Fruit fly (Drosophila melanogaster): ENCODE measurements around the gene Pex23.

Pex23 gene

dm6 chr3L:20295095-20295494, 6.8 kb downstream of the Pex23 start, which contains the start of gene gogo (continued):
- TF ChIP-seq bowl (GFP tag; IDR thresholded peaks at IDR 0.05) (no peak), CG31441 (GFP tag; IDR thresholded peaks at IDR 0.05) (no peak), Hsf (GFP tag; optimal IDR thresholded peaks at IDR 0.05) (no peak), Dll (GFP tag; IDR thresholded peaks at IDR 0.05; ENCODE audit: partially characterized antibody) (no peak), CG1233 (GFP tag; optimal IDR thresholded peaks at IDR 0.05) (no peak), CG32532 (GFP tag; IDR thresholded peaks at IDR 0.05) (no peak), yki (optimal IDR thresholded peaks at IDR 0.05) (peak; percentile 35), H15 (GFP tag; IDR thresholded peaks at IDR 0.05) (no peak), CG11560 (tag; IDR thresholded peaks at IDR 0.05) (no peak), wek (GFP tag; optimal IDR thresholded peaks at IDR 0.05) (no peak), Gsc (GFP tag; IDR thresholded peaks at IDR 0.05) (no peak), vvl (GFP tag; IDR thresholded peaks at IDR 0.05) (0 out of 2 replicates have a peak, but pooled peaks have one; percentile 21), pzg (GFP tag; optimal IDR thresholded peaks at IDR 0.05) (peak; percentile 2), prd (optimal IDR thresholded peaks at IDR 0.05) (no peak), prd (GFP tag; IDR thresholded peaks at IDR 0.05) (0 out of 3 replicates have a peak, but pooled peaks have one; percentile 11), CG9609 (GFP tag; optimal IDR thresholded peaks at IDR 0.05) (no peak), ind (GFP tag; optimal IDR thresholded peaks at IDR 0.05) (no peak), ro (GFP tag; IDR thresholded peaks at IDR 0.05) (no peak), sens (GFP tag) (peak; percentile 86), CG17359 (tag; optimal IDR thresholded peaks at IDR 0.05) (no peak), otp (GFP tag; IDR thresholded peaks at IDR 0.05) (no peak), CG6654 (GFP tag; optimal IDR thresholded peaks at IDR 0.05) (no peak), CG33557 (GFP tag; optimal IDR thresholded peaks at IDR 0.05) (no peak), z (GFP tag; IDR thresholded peaks at IDR 0.05) (no peak), CG12236 (GFP tag; optimal IDR thresholded peaks at IDR 0.05) (no peak), vfl (GFP tag; optimal IDR thresholded peaks at IDR 0.05) (no peak), CG1603 (tag; optimal IDR thresholded peaks at IDR 0.05) (no peak), az2 (GFP tag; optimal IDR thresholded peaks at IDR 0.05) (no peak), CG6683 (GFP tag; optimal IDR thresholded peaks at IDR 0.05) (no peak), ewg (GFP tag; optimal IDR thresholded peaks at IDR 0.05) (peak; percentile 87), hth (optimal IDR thresholded peaks at IDR 0.05) (no peak), jumu (GFP tag; optimal IDR thresholded peaks at IDR 0.05) (no peak), CG3281 (GFP tag; optimal IDR thresholded peaks at IDR 0.05) (no peak), tgo (GFP tag; IDR thresholded peaks at IDR 0.05) (no peak), Jarid2 (GFP tag; optimal IDR thresholded peaks at IDR 0.05) (peak; percentile 60), Deaf1 (tag; optimal IDR thresholded peaks at IDR 0.05) (peak; percentile 98), knrl (GFP tag; IDR thresholded peaks at IDR 0.05; ENCODE audit: partially characterized antibody) (no peak), CrebB (tag; optimal IDR thresholded peaks at IDR 0.05) (no peak), B-H2 (GFP tag; optimal IDR thresholded peaks at IDR 0.05) (no peak), HmgD (GFP tag; optimal IDR thresholded peaks at IDR 0.05) (peak; percentile 24), wor (GFP tag; IDR thresholded peaks at IDR 0.05) (no peak), CG7372 (GFP tag; IDR thresholded peaks at IDR 0.05) (no peak), fd64A (GFP tag; optimal IDR thresholded peaks at IDR 0.05) (no peak), CG10147 (GFP tag; optimal IDR thresholded peaks at IDR 0.05) (no peak), dpn (GFP tag; optimal IDR thresholded peaks at IDR 0.05) (no peak), CG43689 (GFP tag; IDR thresholded peaks at IDR 0.05) (no peak), CG9797 (GFP tag; optimal IDR thresholded peaks at IDR 0.05) (no peak), ci (GFP tag; IDR thresholded peaks at IDR 0.05) (peak; percentile 57; the same call in 1 of the 3 replicates), NK7.1 (GFP tag; optimal IDR thresholded peaks at IDR 0.05) (no peak), CG14667 (GFP tag; IDR thresholded peaks at IDR 0.05) (no peak), da (GFP tag; optimal IDR thresholded peaks at IDR 0.05) (no peak), dmrt99B (tag; optimal IDR thresholded peaks at IDR 0.05) (no peak), CG16815 (GFP tag; optimal IDR thresholded peaks at IDR 0.05) (no peak), CG1602 (GFP tag; optimal IDR thresholded peaks at IDR 0.05) (no peak)
